Fruit fly (Drosophila melanogaster) whole organism, adult: ENCODE data around the gene CrebB.

ENCODE experiments used
- CG14711 ChIP-seq: fragments of 200-800 bp; sonication (Bioruptor generic); optimal IDR thresholded peaks from 2 replicates; lab custom pipeline; 2018; ENCODE audit warnings: missing biosample characterization, mild to moderate bottlenecking, missing genetic modification characterization, moderate library complexity
- CG1620 ChIP-seq: fragments of 200-800 bp; sonication (Bioruptor generic); optimal IDR thresholded peaks from 2 replicates; lab custom pipeline; 2016; ENCODE audit warnings: missing biosample characterization, missing genetic modification characterization
- CG33017 ChIP-seq: fragments of 200-800 bp; sonication (Bioruptor generic); optimal IDR thresholded peaks from 2 replicates; lab custom pipeline; 2018; ENCODE audit warnings: missing biosample characterization, mild to moderate bottlenecking, missing genetic modification characterization, moderate library complexity
- CG7045 ChIP-seq: fragments of 200-800 bp; sonication (Bioruptor generic); optimal IDR thresholded peaks from 2 replicates; lab custom pipeline; 2017; ENCODE audit warnings: missing biosample characterization, mild to moderate bottlenecking, missing genetic modification characterization
- Crg-1 ChIP-seq: fragments of 200-800 bp; sonication (Bioruptor generic); optimal IDR thresholded peaks from 2 replicates; lab custom pipeline; 2016; ENCODE audit warnings: missing biosample characterization, missing genetic modification characterization
- Mnt ChIP-seq: fragments of 200-800 bp; sonication (Bioruptor generic); optimal IDR thresholded peaks from 2 replicates; lab custom pipeline; 2016; ENCODE audit warnings: missing biosample characterization, mild to moderate bottlenecking, missing genetic modification characterization
- cic ChIP-seq: fragments of 200-800 bp; sonication (Bioruptor generic); optimal IDR thresholded peaks from 2 replicates; lab custom pipeline; 2017; ENCODE audit warnings: missing biosample characterization, mild to moderate bottlenecking, missing genetic modification characterization, moderate library complexity
- cnc ChIP-seq, 2 experiments: fragments of >200 bp; optimal IDR thresholded peaks; 2 replicates each; lab custom pipeline; 2017
- kay ChIP-seq: fragments of 200-800 bp; sonication (Bioruptor generic); peaks from one replicate; lab custom pipeline; 2016; ENCODE audit warnings: missing biosample characterization, missing genetic modification characterization, borderline replicate concordance
- ovo ChIP-seq: fragments of 200-800 bp; sonication (Bioruptor generic); optimal IDR thresholded peaks from 2 replicates; lab custom pipeline; 2016; ENCODE audit warnings: missing biosample characterization, missing genetic modification characterization
- tj ChIP-seq: fragments of 200-800 bp; sonication (Bioruptor generic); optimal IDR thresholded peaks from 3 replicates; lab custom pipeline; 2017; ENCODE audit warnings: missing biosample characterization, mild to moderate bottlenecking, missing genetic modification characterization, moderate library complexity
- toe ChIP-seq: fragments of 200-800 bp; sonication (Bioruptor generic); optimal IDR thresholded peaks from 2 replicates; lab custom pipeline; 2016; ENCODE audit warnings: missing biosample characterization, missing genetic modification characterization

- TF ChIP-seq toe (GFP tag; lab: Kevin White, UChicago) (no peak), cnc (optimal IDR thresholded peaks at IDR 0.05; lab: Kevin White, UChicago) (no peak), CG14711 (tag; lab: Kevin White, UChicago) (no peak), ovo (GFP tag; lab: Kevin White, UChicago) (no peak), cic (no peak), CG33017 (tag; lab: Kevin White, UChicago) (no peak), Crg-1 (no peak), Mnt (GFP tag; lab: Kevin White, UChicago) (no peak), tj (GFP tag; lab: Kevin White, UChicago) (no peak), kay (GFP tag; lab: Kevin White, UChicago) (no peak), CG1620 (GFP tag; lab: Kevin White, UChicago) (no peak), CG7045 (no peak)
Measured at dm6 chrX:18358352-18358931, 7.7 kb upstream of the CrebB start, which contains the start of gene CG6106.
